Fruit fly (Drosophila melanogaster) whole organism, embryonic: ENCODE data around the gene Irbp18.

Source experiments
- CG10366 ChIP-seq: fragments of 200-800 bp; sonication (Bioruptor generic); IDR thresholded peaks from 2 replicates; pipeline ENCODE4 v1.3.6; 2022; ENCODE audit warnings: missing biosample characterization, missing genetic modification characterization
- CG10543 ChIP-seq: fragments of 200-800 bp; sonication (Bioruptor generic); optimal IDR thresholded peaks from 3 replicates; lab custom pipeline; 2017; ENCODE audit warnings: missing biosample characterization, mild to moderate bottlenecking, missing genetic modification characterization, moderate library complexity
- CG12219 ChIP-seq: fragments of 200-800 bp; sonication (Bioruptor generic); optimal IDR thresholded peaks from 3 replicates; lab custom pipeline; 2018; ENCODE audit warnings: missing biosample characterization, mild to moderate bottlenecking, missing genetic modification characterization
- CG12942 ChIP-seq: fragments of 200-800 bp; sonication (Bioruptor generic); optimal IDR thresholded peaks from 3 replicates; lab custom pipeline; 2016; ENCODE audit warnings: missing biosample characterization, missing genetic modification characterization
- CG14860 ChIP-seq: fragments of 200-800 bp; sonication (Bioruptor generic); IDR thresholded peaks from 3 replicates; pipeline ENCODE4 v1.3.6; 2022; ENCODE audit warnings: missing biosample characterization, missing genetic modification characterization; ENCODE audit not compliant: partially characterized antibody
- CG15073 ChIP-seq: fragments of 200-800 bp; sonication (Bioruptor generic); optimal IDR thresholded peaks from 2 replicates; lab custom pipeline; 2016; ENCODE audit warnings: missing biosample characterization, missing genetic modification characterization
- CG15601 ChIP-seq: fragments of 200-800 bp; sonication (Bioruptor generic); optimal IDR thresholded peaks from 3 replicates; lab custom pipeline; 2019; ENCODE audit warnings: missing biosample characterization, mild to moderate bottlenecking, missing genetic modification characterization, moderate library complexity
- CG18476 ChIP-seq: fragments of 200-800 bp; sonication (Bioruptor generic); optimal IDR thresholded peaks from 2 replicates; lab custom pipeline; 2016; ENCODE audit warnings: missing biosample characterization, mild to moderate bottlenecking, missing genetic modification characterization
- CG2875 ChIP-seq: fragments of 200-800 bp; sonication (Bioruptor generic); optimal IDR thresholded peaks from 2 replicates; lab custom pipeline; 2017; ENCODE audit warnings: missing biosample characterization, mild to moderate bottlenecking, missing genetic modification characterization, missing genetic modification reagents
- CG31365 ChIP-seq: fragments of 200-800 bp; sonication (Bioruptor generic); optimal IDR thresholded peaks from 2 replicates; lab custom pipeline; 2018; ENCODE audit warnings: missing biosample characterization, mild to moderate bottlenecking, missing genetic modification characterization
- CG31388 ChIP-seq: fragments of 200-800 bp; sonication (Bioruptor generic); optimal IDR thresholded peaks from 2 replicates; lab custom pipeline; 2016; ENCODE audit warnings: missing biosample characterization, missing genetic modification characterization
- CG3163 ChIP-seq: fragments of 200-800 bp; sonication (Bioruptor generic); optimal IDR thresholded peaks from 3 replicates; lab custom pipeline; 2016; ENCODE audit warnings: missing biosample characterization, missing genetic modification characterization
- CG3281 ChIP-seq: fragments of 200-800 bp; sonication (Bioruptor generic); optimal IDR thresholded peaks from 3 replicates; lab custom pipeline; 2017; ENCODE audit warnings: missing biosample characterization, mild to moderate bottlenecking, missing genetic modification characterization
- CG4424 ChIP-seq: fragments of 200-800 bp; sonication (Bioruptor generic); optimal IDR thresholded peaks from 3 replicates; lab custom pipeline; 2016; ENCODE audit warnings: missing biosample characterization, missing genetic modification characterization
- CG4707 ChIP-seq: fragments of 200-800 bp; sonication (Bioruptor generic); optimal IDR thresholded peaks from 2 replicates; lab custom pipeline; 2018; ENCODE audit warnings: missing biosample characterization, mild to moderate bottlenecking, missing genetic modification characterization, moderate library complexity
- CG4854 ChIP-seq: fragments of 200-800 bp; sonication (Bioruptor generic); optimal IDR thresholded peaks from 2 replicates; lab custom pipeline; 2016; ENCODE audit warnings: missing biosample characterization, missing genetic modification characterization, inconsistent platforms
- CG6683 ChIP-seq: fragments of 200-800 bp; sonication (Bioruptor generic); optimal IDR thresholded peaks from 2 replicates; lab custom pipeline; 2017; ENCODE audit warnings: missing biosample characterization, mild to moderate bottlenecking, missing genetic modification characterization, missing genetic modification reagents
- CG6765 ChIP-seq: fragments of 200-800 bp; sonication (Bioruptor generic); optimal IDR thresholded peaks from 3 replicates; lab custom pipeline; 2017; ENCODE audit warnings: missing biosample characterization, mild to moderate bottlenecking, missing genetic modification characterization
- CG6813 ChIP-seq: fragments of 200-800 bp; sonication (Bioruptor generic); optimal IDR thresholded peaks from 2 replicates; lab custom pipeline; 2017; ENCODE audit warnings: missing biosample characterization, missing genetic modification characterization, mild to moderate bottlenecking, moderate library complexity, missing genetic modification reagents
- CG7556 ChIP-seq: fragments of 200-800 bp; sonication (Bioruptor generic); optimal IDR thresholded peaks from 2 replicates; lab custom pipeline; 2017; ENCODE audit warnings: missing biosample characterization, mild to moderate bottlenecking, missing genetic modification characterization
- CG9817 ChIP-seq: fragments of 200-800 bp; sonication (Bioruptor generic); optimal IDR thresholded peaks from 2 replicates; lab custom pipeline; 2018; ENCODE audit warnings: missing biosample characterization, mild to moderate bottlenecking, missing genetic modification characterization, moderate library complexity
- Chrac-16 ChIP-seq: fragments of 200-800 bp; sonication (Bioruptor generic); optimal IDR thresholded peaks from 3 replicates; lab custom pipeline; 2016; ENCODE audit warnings: missing biosample characterization, missing genetic modification characterization
- Eip74EF ChIP-seq, 2 experiments: fragments of 200-800 bp in 1 of 2; fragments of >200 bp in 1 of 2; sonication (Bioruptor generic) in 1 of 2; optimal IDR thresholded peaks; 2 replicates each; lab custom pipeline; 2017 to 2019; ENCODE audit warnings: missing biosample characterization in 2 of 2, missing genetic modification characterization in 2 of 2, mild to moderate bottlenecking in 1 of 2, moderate library complexity in 1 of 2
- Fer1 ChIP-seq: fragments of 200-800 bp; sonication (Bioruptor generic); optimal IDR thresholded peaks from 2 replicates; lab custom pipeline; 2017; ENCODE audit warnings: missing biosample characterization, mild to moderate bottlenecking, missing genetic modification characterization
- Hr39 ChIP-seq: fragments of >200 bp; optimal IDR thresholded peaks from 2 replicates; lab custom pipeline; 2017
- Hr78 ChIP-seq, 2 experiments: fragments of 200-800 bp in 1 of 2; fragments of >200 bp in 1 of 2; sonication (Bioruptor generic) in 1 of 2; optimal IDR thresholded peaks; 2 replicates each; lab custom pipeline; 2017 to 2019; ENCODE audit warnings: missing biosample characterization in 2 of 2, missing genetic modification characterization in 2 of 2, mild to moderate bottlenecking in 1 of 2, moderate library complexity in 1 of 2
- Myb ChIP-seq: fragments of 200-800 bp; sonication (Bioruptor generic); optimal IDR thresholded peaks from 2 replicates; lab custom pipeline; 2016; ENCODE audit warnings: missing biosample characterization, missing genetic modification characterization
- NC2β ChIP-seq: fragments of 200-800 bp; sonication (Bioruptor generic); optimal IDR thresholded peaks from 2 replicates; lab custom pipeline; 2016; ENCODE audit warnings: missing biosample characterization, missing genetic modification characterization
- Pdp1 ChIP-seq, 2 experiments: fragments of 200-800 bp; sonication (Bioruptor generic); optimal IDR thresholded peaks; 3 replicates each; lab custom pipeline; 2016; ENCODE audit warnings: missing biosample characterization in 2 of 2, missing genetic modification characterization in 2 of 2, mild to moderate bottlenecking in 1 of 2, moderate library complexity in 1 of 2
- Spps ChIP-seq: fragments of 200-800 bp; sonication (Bioruptor generic); optimal IDR thresholded peaks from 2 replicates; lab custom pipeline; 2018; ENCODE audit warnings: missing biosample characterization, mild to moderate bottlenecking, missing genetic modification characterization
- Vsx1 ChIP-seq: fragments of 200-800 bp; sonication (Bioruptor generic); optimal IDR thresholded peaks from 2 replicates; lab custom pipeline; 2017; ENCODE audit warnings: missing biosample characterization, mild to moderate bottlenecking, missing genetic modification characterization, missing genetic modification reagents
- amos ChIP-seq: fragments of 200-800 bp; sonication (Bioruptor generic); IDR thresholded peaks from 2 replicates; pipeline ENCODE4 v1.3.6; 2022; ENCODE audit warnings: missing biosample characterization, missing genetic modification characterization; ENCODE audit not compliant: partially characterized antibody
- ap ChIP-seq: fragments of 200-800 bp; sonication (Bioruptor generic); IDR thresholded peaks from 2 replicates; pipeline ENCODE4 v1.3.6; 2022; ENCODE audit warnings: missing biosample characterization, missing genetic modification characterization
- chif ChIP-seq, 2 experiments: fragments of 200-800 bp; sonication (Bioruptor generic); optimal IDR thresholded peaks; 3 replicates each; lab custom pipeline; 2016; ENCODE audit warnings: missing biosample characterization in 2 of 2, missing genetic modification characterization in 2 of 2
- chinmo ChIP-seq: fragments of 200-800 bp; sonication (Bioruptor generic); IDR thresholded peaks from 4 replicates; pipeline ENCODE4 v1.3.6; 2022; ENCODE audit warnings: missing biosample characterization, missing genetic modification characterization; ENCODE audit not compliant: partially characterized antibody
- ci ChIP-seq: fragments of 200-800 bp; sonication (Bioruptor generic); IDR thresholded peaks from 3 replicates; pipeline ENCODE4 v1.3.6; 2022; ENCODE audit warnings: missing biosample characterization, missing genetic modification characterization
- dan ChIP-seq: fragments of 200-800 bp; sonication (Bioruptor generic); IDR thresholded peaks from 2 replicates; pipeline ENCODE4 v1.3.6; 2022; ENCODE audit warnings: missing biosample characterization, missing genetic modification characterization
- dm ChIP-seq: fragments of 200-800 bp; sonication (Bioruptor generic); optimal IDR thresholded peaks from 3 replicates; lab custom pipeline; 2016; ENCODE audit warnings: missing biosample characterization, missing genetic modification characterization
- eve ChIP-seq, 2 experiments: fragments of >200 bp; optimal IDR thresholded peaks; 2 replicates each; lab custom pipeline; 2017; ENCODE audit warnings: missing biosample characterization in 2 of 2, missing genetic modification characterization in 2 of 2
- fu2 ChIP-seq: fragments of 200-800 bp; sonication (Bioruptor generic); optimal IDR thresholded peaks from 2 replicates; lab custom pipeline; 2016; ENCODE audit warnings: missing biosample characterization, missing genetic modification characterization
- kay ChIP-seq: fragments of 200-800 bp; sonication (Bioruptor generic); optimal IDR thresholded peaks from 2 replicates; lab custom pipeline; 2016; ENCODE audit warnings: missing biosample characterization, missing genetic modification characterization
- knrl ChIP-seq: fragments of 200-800 bp; sonication (Bioruptor generic); IDR thresholded peaks from 3 replicates; pipeline ENCODE4 v1.3.6; 2022; ENCODE audit warnings: missing biosample characterization, missing genetic modification characterization; ENCODE audit not compliant: partially characterized antibody
- nerfin-1 ChIP-seq: fragments of 200-800 bp; sonication (Bioruptor generic); optimal IDR thresholded peaks from 3 replicates; lab custom pipeline; 2019; ENCODE audit warnings: missing biosample characterization, mild to moderate bottlenecking, missing genetic modification characterization, moderate library complexity
- sd ChIP-seq: fragments of 200-800 bp; sonication (Bioruptor generic); optimal IDR thresholded peaks from 3 replicates; lab custom pipeline; 2018; ENCODE audit warnings: missing biosample characterization, mild to moderate bottlenecking, missing genetic modification characterization, moderate library complexity
- sens ChIP-seq: fragments of 200-800 bp; sonication (Bioruptor generic); peaks from one replicate; lab custom pipeline; 2016; ENCODE audit warnings: missing biosample characterization, missing genetic modification characterization
- sqz ChIP-seq: fragments of 200-800 bp; sonication (Bioruptor generic); optimal IDR thresholded peaks from 3 replicates; lab custom pipeline; 2018; ENCODE audit warnings: missing biosample characterization, mild to moderate bottlenecking, missing genetic modification characterization
- tgo ChIP-seq: fragments of 200-800 bp; sonication (Bioruptor generic); IDR thresholded peaks from 3 replicates; pipeline ENCODE4 v1.3.6; 2022; ENCODE audit warnings: missing biosample characterization, missing genetic modification characterization
- vnd ChIP-seq: fragments of 200-800 bp; sonication (Bioruptor generic); IDR thresholded peaks from 3 replicates; pipeline ENCODE4 v1.3.6; 2022; ENCODE audit warnings: missing biosample characterization, missing genetic modification characterization; ENCODE audit not compliant: partially characterized antibody
- zf30C ChIP-seq: fragments of 200-800 bp; sonication (Bioruptor generic); optimal IDR thresholded peaks from 3 replicates; lab custom pipeline; 2018; ENCODE audit warnings: missing biosample characterization, mild to moderate bottlenecking, missing genetic modification characterization

The Irbp18 gene

DNA sequence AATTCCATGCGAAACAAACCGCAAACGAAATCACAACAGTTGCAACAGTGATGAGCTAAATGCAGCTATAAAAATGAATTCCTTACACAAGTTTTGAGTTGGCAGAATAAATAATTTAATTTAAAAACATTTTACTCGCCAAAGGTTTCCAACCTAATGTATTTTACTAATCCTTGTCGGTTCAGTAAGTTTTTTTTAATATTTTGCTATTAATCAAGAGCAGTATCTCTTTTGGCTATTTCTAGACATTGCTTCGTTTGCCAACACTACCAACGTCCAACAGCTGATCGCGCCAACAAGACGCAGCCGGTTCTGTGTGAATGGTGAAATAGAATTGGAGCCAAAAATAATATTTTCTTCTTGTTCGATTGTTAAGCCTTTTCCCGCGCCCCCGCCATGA is 33.3 kb downstream of the Irbp18 start, which contains the start of the genes CG32075, CG45101 and SuUR (continued):
- peak; percentile 94 for TF ChIP-seq tgo (GFP tag; lab: Robert Waterston, UW)
- TF ChIP-seq fu2 (GFP tag; lab: Kevin White, UChicago), result peak; percentile 85
- TF ChIP-seq CG10366, result peak; percentile 89
- peak; percentile 94 for TF ChIP-seq CG12942
- TF ChIP-seq CG31365, result no peak
- no peak for TF ChIP-seq Hr78 (GFP tag; optimal IDR thresholded peaks at IDR 0.05; lab: Kevin White, UChicago)
- TF ChIP-seq CG14860, result no peak
- TF ChIP-seq chif (GFP tag; optimal IDR thresholded peaks at IDR 0.05; lab: Kevin White, UChicago), result peak; percentile 89 to 94
- peak; percentile 55; the same call in 1 of the 2 replicates for TF ChIP-seq dan (GFP tag; lab: Robert Waterston, UW)
- peak; percentile 75 for TF ChIP-seq Myb (GFP tag; lab: Kevin White, UChicago)
- peak; percentile 84 for TF ChIP-seq dm (GFP tag; lab: Kevin White, UChicago)
- TF ChIP-seq CG6683, result peak; percentile 39
- TF ChIP-seq CG3163 (GFP tag; lab: Kevin White, UChicago), result peak; percentile 71
- no peak for TF ChIP-seq chinmo (GFP tag; lab: Robert Waterston, UW)
- peak; percentile 99 for TF ChIP-seq sens
- peak; percentile 84 for TF ChIP-seq CG4854 (GFP tag; lab: Kevin White, UChicago)
- TF ChIP-seq CG7556 (GFP tag; lab: Kevin White, UChicago), result peak; percentile 78
- peak; percentile 77 for TF ChIP-seq Fer1 (GFP tag; lab: Kevin White, UChicago)
- TF ChIP-seq CG10543 (GFP tag; lab: Kevin White, UChicago), result peak; percentile 90
- peak; percentile 93 for TF ChIP-seq Chrac-16
- peak; percentile 57 for TF ChIP-seq CG12219
- no peak for TF ChIP-seq Hr39 (lab: Kevin White, UChicago)
- peak; percentile 92 for TF ChIP-seq CG4424 (GFP tag; lab: Kevin White, UChicago)
- TF ChIP-seq CG2875 (GFP tag; lab: Kevin White, UChicago), result peak; percentile 39
- TF ChIP-seq sd (tag; lab: Kevin White, UChicago), result peak; percentile 87
- TF ChIP-seq vnd (GFP tag; lab: Robert Waterston, UW), result no peak
- peak; percentile 83 for TF ChIP-seq ap (GFP tag; lab: Robert Waterston, UW)
- peak in 1 of 2 experiments; percentile 35 for TF ChIP-seq Eip74EF (GFP tag; optimal IDR thresholded peaks at IDR 0.05; lab: Kevin White, UChicago)
- TF ChIP-seq knrl, result peak; percentile 24; the same call in 1 of the 3 replicates
- peak; percentile 59 for TF ChIP-seq Vsx1 (GFP tag; lab: Kevin White, UChicago)
- TF ChIP-seq amos (GFP tag; lab: Robert Waterston, UW), result no peak
- peak; percentile 18 for TF ChIP-seq sqz (GFP tag; lab: Kevin White, UChicago)
- peak; percentile 87; the same call in 2 of the 3 replicates for TF ChIP-seq ci (GFP tag; lab: Robert Waterston, UW)
- TF ChIP-seq CG6765 (GFP tag; lab: Kevin White, UChicago), result peak; percentile 9
- TF ChIP-seq CG31388 (GFP tag; lab: Kevin White, UChicago), result peak; percentile 39
- TF ChIP-seq kay (GFP tag; lab: Kevin White, UChicago), result peak; percentile 78
- TF ChIP-seq CG9817 (tag; lab: Kevin White, UChicago), result peak; percentile 88
- no peak for TF ChIP-seq zf30C
- TF ChIP-seq CG18476 (GFP tag; lab: Kevin White, UChicago), result peak; percentile 82
- TF ChIP-seq CG15073 (GFP tag; lab: Kevin White, UChicago), result peak; percentile 57
- peak; percentile 76 for TF ChIP-seq Spps
- TF ChIP-seq CG15601 (tag; lab: Kevin White, UChicago), result peak; percentile 77
- TF ChIP-seq nerfin-1 (tag; lab: Kevin White, UChicago), result peak; percentile 77
- peak; percentile 72 for TF ChIP-seq CG3281
- peak in 1 of 2 experiments; percentile 32 for TF ChIP-seq eve (GFP tag; optimal IDR thresholded peaks at IDR 0.05; lab: Kevin White, UChicago)
- TF ChIP-seq Pdp1 (GFP tag; optimal IDR thresholded peaks at IDR 0.05; lab: Kevin White, UChicago), result peak; percentile 87 to 90
- no peak for TF ChIP-seq CG6813 (GFP tag; lab: Kevin White, UChicago)
- no peak for TF ChIP-seq CG4707 (GFP tag; lab: Kevin White, UChicago)
- peak; percentile 86 for TF ChIP-seq NC2β
